Worm (Caenorhabditis elegans) whole organism, mixed stage, embryonic: ENCODE data around the gene sra-11.

ENCODE experiments used
- M03D4.4 ChIP-seq: sonication (generic microtip); optimal IDR thresholded peaks from 2 replicates; lab custom pipeline; 2017; ENCODE audit warnings: mild to moderate bottlenecking, missing genetic modification characterization, missing compliant biosample characterization
- bed-3 ChIP-seq: fragments of 200-800 bp; sonication (Bioruptor generic); optimal IDR thresholded peaks from 3 replicates; lab custom pipeline; 2018; ENCODE audit warnings: mild to moderate bottlenecking, missing genetic modification characterization, moderate library complexity, missing compliant biosample characterization
- blmp-1 ChIP-seq: fragments of 150-350 bp; optimal IDR thresholded peaks from 2 replicates; lab custom pipeline; 2014; ENCODE audit warnings: missing biosample characterization, missing genetic modification characterization
- ceh-39 ChIP-seq: fragments of 150-350 bp; optimal IDR thresholded peaks from 2 replicates; lab custom pipeline; 2014; ENCODE audit warnings: missing biosample characterization, missing genetic modification characterization
- ceh-43 ChIP-seq: fragments of 200-800 bp; sonication (Bioruptor generic); optimal IDR thresholded peaks from 2 replicates; lab custom pipeline; 2018; ENCODE audit warnings: mild to moderate bottlenecking, missing genetic modification characterization, moderate library complexity, missing compliant biosample characterization
- ceh-83 ChIP-seq: fragments of 200-800 bp; sonication (Bioruptor generic); optimal IDR thresholded peaks from 2 replicates; lab custom pipeline; 2018; ENCODE audit warnings: mild to moderate bottlenecking, missing genetic modification characterization, missing compliant biosample characterization
- ces-1 ChIP-seq: fragments of 150-350 bp; optimal IDR thresholded peaks from 2 replicates; lab custom pipeline; 2014; ENCODE audit warnings: missing biosample characterization, missing genetic modification reagents, missing genetic modification characterization
- cnd-1 ChIP-seq: fragments of 200-800 bp; sonication (Bioruptor generic); optimal IDR thresholded peaks from 2 replicates; lab custom pipeline; 2018; ENCODE audit warnings: mild to moderate bottlenecking, missing genetic modification characterization, missing compliant biosample characterization
- drap-1 ChIP-seq: fragments of 200-800 bp; sonication (Bioruptor generic); optimal IDR thresholded peaks from 3 replicates; lab custom pipeline; 2018; ENCODE audit warnings: mild to moderate bottlenecking, missing genetic modification characterization, missing compliant biosample characterization
- elt-1 ChIP-seq: sonication (generic microtip); optimal IDR thresholded peaks from 2 replicates; lab custom pipeline; 2017; ENCODE audit warnings: missing genetic modification characterization, mild to moderate bottlenecking, missing compliant biosample characterization, antibody characterized with exemption, moderate library complexity, borderline replicate concordance; ENCODE audit not compliant: insufficient read depth
- elt-3 ChIP-seq: fragments of 150-350 bp; optimal IDR thresholded peaks from 2 replicates; lab custom pipeline; 2014; ENCODE audit warnings: missing biosample characterization, missing genetic modification characterization
- flh-1 ChIP-seq: fragments of 200-800 bp; sonication (Bioruptor generic); optimal IDR thresholded peaks from 2 replicates; lab custom pipeline; 2018; ENCODE audit warnings: mild to moderate bottlenecking, missing genetic modification characterization, moderate library complexity, missing compliant biosample characterization
- hlh-1 ChIP-seq: fragments of 150-350 bp; optimal IDR thresholded peaks from 2 replicates; lab custom pipeline; 2014; ENCODE audit warnings: missing biosample characterization, missing genetic modification reagents, missing genetic modification characterization
- lin-32 ChIP-seq: fragments of 200-800 bp; sonication (Bioruptor generic); optimal IDR thresholded peaks from 2 replicates; lab custom pipeline; 2018; ENCODE audit warnings: mild to moderate bottlenecking, missing genetic modification characterization, missing compliant biosample characterization
- lsy-2 ChIP-seq: fragments of 150-350 bp; optimal IDR thresholded peaks from 2 replicates; lab custom pipeline; 2014; ENCODE audit warnings: missing biosample characterization, missing genetic modification characterization
- mab-5 ChIP-seq: fragments of 150-350 bp; optimal IDR thresholded peaks from 2 replicates; lab custom pipeline; 2014; ENCODE audit warnings: missing biosample characterization, missing genetic modification characterization
- nhr-12 ChIP-seq: fragments of 150-350 bp; optimal IDR thresholded peaks from 2 replicates; lab custom pipeline; 2014; ENCODE audit warnings: missing biosample characterization, missing genetic modification characterization
- nhr-237 ChIP-seq: fragments of 150-350 bp; optimal IDR thresholded peaks from 2 replicates; lab custom pipeline; 2014; ENCODE audit warnings: missing biosample characterization, missing genetic modification characterization
- nhr-28 ChIP-seq: fragments of 150-350 bp; optimal IDR thresholded peaks from 2 replicates; lab custom pipeline; 2014; ENCODE audit warnings: missing biosample characterization, missing genetic modification characterization
- pha-4 ChIP-seq: fragments of 150-350 bp; optimal IDR thresholded peaks from 2 replicates; lab custom pipeline; 2018; ENCODE audit warnings: missing biosample characterization, missing genetic modification reagents, missing genetic modification characterization
- sem-2 ChIP-seq: fragments of 200-800 bp; sonication (Bioruptor generic); optimal IDR thresholded peaks from 2 replicates; lab custom pipeline; 2018; ENCODE audit warnings: mild to moderate bottlenecking, missing genetic modification characterization, missing compliant biosample characterization
- snpc-4 ChIP-seq: fragments of 150-350 bp; optimal IDR thresholded peaks from 2 replicates; lab custom pipeline; 2014; ENCODE audit warnings: missing biosample characterization, missing genetic modification characterization
- sptf-1 ChIP-seq: sonication (generic microtip); optimal IDR thresholded peaks from 2 replicates; lab custom pipeline; 2017; ENCODE audit warnings: mild to moderate bottlenecking, missing genetic modification characterization, moderate library complexity, missing compliant biosample characterization
- tbx-8 ChIP-seq: fragments of 200-800 bp; sonication (Bioruptor generic); optimal IDR thresholded peaks from 2 replicates; lab custom pipeline; 2018; ENCODE audit warnings: mild to moderate bottlenecking, missing genetic modification characterization, moderate library complexity, missing compliant biosample characterization
- unc-120 ChIP-seq: sonication (generic microtip); optimal IDR thresholded peaks from 2 replicates; lab custom pipeline; 2017; ENCODE audit warnings: missing genetic modification characterization, missing compliant biosample characterization; ENCODE audit not compliant: poor library complexity, severe bottlenecking
- unc-39 ChIP-seq: fragments of 150-350 bp; optimal IDR thresholded peaks from 2 replicates; lab custom pipeline; 2014; ENCODE audit warnings: missing biosample characterization, missing genetic modification characterization
- unc-62 ChIP-seq: fragments of 150-350 bp; optimal IDR thresholded peaks from 2 replicates; lab custom pipeline; 2014; ENCODE audit warnings: missing biosample characterization, missing genetic modification reagents, missing genetic modification characterization
- zip-8 ChIP-seq: fragments of 150-350 bp; optimal IDR thresholded peaks from 2 replicates; lab custom pipeline; 2014; ENCODE audit warnings: missing biosample characterization, missing genetic modification characterization
- ztf-11 ChIP-seq: fragments of 150-350 bp; optimal IDR thresholded peaks from 2 replicates; lab custom pipeline; 2014; ENCODE audit warnings: missing biosample characterization, missing genetic modification characterization

The sra-11 gene

ce11 chrII:10898998-10899397, 11.1 kb downstream of the sra-11 start:
- TF ChIP-seq snpc-4 (tag; lab: Kevin White, UChicago): no peak
- no peak for TF ChIP-seq tbx-8 (GFP tag; lab: Kevin White, UChicago)
- TF ChIP-seq ces-1: no peak
- no peak for TF ChIP-seq unc-39 (tag; lab: Kevin White, UChicago)
- TF ChIP-seq ceh-43: no peak
- TF ChIP-seq sptf-1 (tag; lab: Kevin White, UChicago): no peak
- TF ChIP-seq elt-3 (tag; lab: Kevin White, UChicago): no peak
- no peak for TF ChIP-seq nhr-12 (tag; lab: Kevin White, UChicago)

DNA sequence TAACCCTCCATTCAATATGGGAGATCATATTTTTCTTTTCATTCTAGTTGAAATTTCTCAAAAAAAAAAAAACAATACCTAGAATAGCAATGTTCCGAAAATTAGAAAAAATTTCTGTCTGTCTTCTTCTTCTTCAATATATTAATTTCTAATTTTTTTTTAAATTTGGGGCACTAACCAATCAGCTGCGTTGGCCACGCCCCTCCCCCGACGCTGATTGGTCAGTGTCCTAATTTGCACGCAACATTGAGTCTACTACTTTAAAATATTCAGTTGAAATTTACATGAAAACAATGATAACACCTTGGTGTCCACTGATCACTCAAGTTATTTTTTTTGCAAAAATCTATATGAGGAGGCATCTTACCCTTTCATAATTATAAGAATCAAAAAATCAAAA, 14.2 kb downstream of the sra-11 start:
- no peak for TF ChIP-seq ceh-83 (GFP tag; lab: Kevin White, UChicago)

- TF ChIP-seq mab-5 (tag; lab: Kevin White, UChicago) (no peak), elt-3 (tag; lab: Kevin White, UChicago) (no peak), elt-1 (no peak), cnd-1 (no peak), sem-2 (no peak), unc-120 (tag; lab: Kevin White, UChicago) (no peak), lin-32 (GFP tag; lab: Kevin White, UChicago) (no peak), nhr-28 (tag; lab: Kevin White, UChicago) (no peak), drap-1 (GFP tag; lab: Kevin White, UChicago) (no peak), pha-4 (tag; lab: Kevin White, UChicago) (no peak), ces-1 (no peak), ceh-83 (GFP tag; lab: Kevin White, UChicago) (no peak), lsy-2 (tag; lab: Kevin White, UChicago) (no peak), ceh-39 (tag; lab: Kevin White, UChicago) (no peak), unc-62 (GFP tag; lab: Kevin White, UChicago) (no peak), flh-1 (GFP tag; lab: Kevin White, UChicago) (no peak), snpc-4 (tag; lab: Kevin White, UChicago) (no peak)
These were observed 15.1 kb downstream of the sra-11 start, which contains the start of gene sra-10 for ce11 chrII:10894996-10895395. Gene sra-10 (minus strand): TSS chrII:10895096.

DNA sequence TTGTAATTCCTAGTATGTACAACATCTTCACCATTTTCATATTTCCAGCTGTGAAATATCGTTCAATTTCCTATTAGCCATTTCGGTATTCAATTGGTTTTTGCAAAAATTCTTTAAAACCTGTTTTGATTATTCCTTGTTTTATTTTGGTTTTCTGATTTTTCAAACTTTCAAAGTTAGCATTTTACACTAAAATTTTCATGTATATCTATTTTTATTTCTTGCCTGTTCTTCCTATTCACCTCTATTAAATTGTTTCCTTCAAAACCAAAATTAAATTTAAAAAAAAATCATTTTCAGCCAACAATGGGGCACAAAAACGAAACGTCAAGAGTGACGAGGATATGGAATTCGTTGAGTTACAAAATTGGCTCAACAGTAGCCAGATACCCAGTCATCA, 21.1 kb downstream of the sra-11 start, which contains the start of gene ptr-8:
Gene ptr-8, plus strand, starts transcription at position 301 of the 400 bp plus-strand sequence.
- TF ChIP-seq nhr-28 (tag; lab: Kevin White, UChicago) (no peak), flh-1 (GFP tag; lab: Kevin White, UChicago) (no peak), ces-1 (no peak), mab-5 (tag; lab: Kevin White, UChicago) (no peak)
- TF ChIP-seq, all 35 proteins: peak for 0

DNA sequence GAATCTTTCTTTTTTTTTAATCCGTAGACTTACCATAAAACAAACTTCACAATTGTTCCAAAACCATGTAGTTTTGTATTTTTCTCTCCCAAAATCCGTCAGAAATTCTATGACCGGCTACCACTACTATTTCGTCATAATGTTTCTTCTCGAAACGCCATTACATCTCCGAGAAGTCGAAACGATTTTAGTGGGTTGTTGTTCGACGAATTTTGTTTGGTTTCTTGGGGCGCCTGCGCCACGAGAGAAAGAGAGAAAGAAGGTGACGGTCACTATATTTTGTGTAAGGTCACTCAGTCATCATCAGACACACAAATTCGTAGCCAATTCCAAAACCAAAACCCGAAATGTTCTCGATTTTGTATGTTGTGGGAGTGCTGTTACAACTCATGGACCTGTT, 23.0 kb downstream of the sra-11 start:
- TF ChIP-seq flh-1 (GFP tag; lab: Kevin White, UChicago) (no peak), blmp-1 (tag; lab: Kevin White, UChicago) (no peak), M03D4.4 (tag; lab: Kevin White, UChicago) (no peak), hlh-1 (tag; lab: Kevin White, UChicago) (no peak), unc-120 (tag; lab: Kevin White, UChicago) (no peak), zip-8 (no peak), pha-4 (tag; lab: Kevin White, UChicago) (no peak), ceh-39 (tag; lab: Kevin White, UChicago) (no peak), ceh-83 (GFP tag; lab: Kevin White, UChicago) (no peak), mab-5 (tag; lab: Kevin White, UChicago) (no peak), nhr-28 (tag; lab: Kevin White, UChicago) (no peak), elt-1 (no peak), lin-32 (GFP tag; lab: Kevin White, UChicago) (no peak), unc-62 (GFP tag; lab: Kevin White, UChicago) (no peak), sem-2 (no peak), bed-3 (GFP tag; lab: Kevin White, UChicago) (no peak), ztf-11 (tag; lab: Kevin White, UChicago) (no peak), nhr-237 (tag; lab: Kevin White, UChicago) (no peak), ceh-43 (no peak)
